Fruit fly (Drosophila melanogaster) whole organism, wandering third instar larva: ENCODE data around the gene Ccp84Ac.

Experiments
- CG32264 ChIP-seq: fragments of 200-800 bp; sonication (Bioruptor generic); optimal IDR thresholded peaks from 2 replicates; lab custom pipeline; 2016; ENCODE audit warnings: missing biosample characterization, missing genetic modification characterization
- CG9705 ChIP-seq: fragments of 200-800 bp; sonication (Bioruptor generic); optimal IDR thresholded peaks from 2 replicates; lab custom pipeline; 2018; ENCODE audit warnings: missing biosample characterization, mild to moderate bottlenecking, missing genetic modification characterization
- CrebA ChIP-seq: fragments of 200-800 bp; sonication (Bioruptor generic); optimal IDR thresholded peaks from 2 replicates; lab custom pipeline; 2016; ENCODE audit warnings: missing biosample characterization, mild to moderate bottlenecking, missing genetic modification characterization, borderline replicate concordance
- Dfd ChIP-seq: fragments of >200 bp; optimal IDR thresholded peaks from 2 replicates; lab custom pipeline; 2017; ENCODE audit warnings: missing biosample characterization, missing genetic modification characterization
- Dif ChIP-seq: fragments of 200-275, 200-300 bp; sonication (Bioruptor generic); optimal IDR thresholded peaks from 2 replicates; lab custom pipeline; 2018; ENCODE audit warnings: missing biosample characterization, missing genetic modification characterization; ENCODE audit not compliant: partially characterized antibody
- GATAd ChIP-seq: sonication (Bioruptor generic); optimal IDR thresholded peaks from 2 replicates; lab custom pipeline; 2016; ENCODE audit warnings: missing biosample characterization, missing genetic modification characterization
- HLH106 ChIP-seq: fragments of 200-800 bp; optimal IDR thresholded peaks from 3 replicates; lab custom pipeline; 2019; ENCODE audit warnings: missing biosample characterization, mild to moderate bottlenecking, missing genetic modification characterization, moderate library complexity
- Hr83 ChIP-seq: fragments of 200-300 bp; sonication (Bioruptor generic); optimal IDR thresholded peaks from 2 replicates; lab custom pipeline; 2016; ENCODE audit warnings: missing biosample characterization, mild to moderate bottlenecking, missing genetic modification characterization, moderate library complexity; ENCODE audit not compliant: poor library complexity, severe bottlenecking
- Jra ChIP-seq: sonication (Bioruptor generic); optimal IDR thresholded peaks from 2 replicates; lab custom pipeline; 2016; ENCODE audit warnings: missing biosample characterization, missing genetic modification characterization
- Myc ChIP-seq: fragments of >200 bp; optimal IDR thresholded peaks from 2 replicates; lab custom pipeline; 2017
- N ChIP-seq: fragments of >200 bp; optimal IDR thresholded peaks from 2 replicates; lab custom pipeline; 2018; ENCODE audit warnings: missing biosample characterization, missing external identifiers, missing genetic modification characterization
- OdsH ChIP-seq: fragments of 200-800 bp; sonication (Bioruptor generic); optimal IDR thresholded peaks from 2 replicates; lab custom pipeline; 2016; ENCODE audit warnings: missing biosample characterization, mild to moderate bottlenecking, missing genetic modification characterization
- Rel ChIP-seq, 2 experiments: fragments of 200-800 bp; sonication (Bioruptor generic) in 1 of 2; optimal IDR thresholded peaks; 2 replicates in 1 of 2; 3 replicates in 1 of 2; lab custom pipeline; 2016 to 2019; ENCODE audit warnings: mild to moderate bottlenecking in 2 of 2, missing biosample characterization in 2 of 2, missing genetic modification characterization in 2 of 2, moderate library complexity in 1 of 2
- Sp1 ChIP-seq: fragments of 200-800 bp; sonication (Bioruptor generic); optimal IDR thresholded peaks from 3 replicates; lab custom pipeline; 2019; ENCODE audit warnings: missing biosample characterization, mild to moderate bottlenecking, missing genetic modification characterization, moderate library complexity
- Vsx2 ChIP-seq: fragments of 200-300, 225-300 bp; sonication (Bioruptor generic); optimal IDR thresholded peaks from 2 replicates; lab custom pipeline; 2018; ENCODE audit warnings: missing biosample characterization, missing genetic modification characterization; ENCODE audit not compliant: partially characterized antibody
- br ChIP-seq: fragments of 200-800 bp; sonication (Bioruptor generic); optimal IDR thresholded peaks from 2 replicates; lab custom pipeline; 2016; ENCODE audit warnings: missing biosample characterization, missing genetic modification characterization
- brk ChIP-seq: fragments of 200-800 bp; sonication (Bioruptor generic); optimal IDR thresholded peaks from 2 replicates; lab custom pipeline; 2016; ENCODE audit warnings: missing biosample characterization, mild to moderate bottlenecking, missing genetic modification characterization
- dl ChIP-seq, 2 experiments: fragments of 175-275, 200-275 bp in 1 of 2; fragments of 200-275 bp in 1 of 2; sonication (Bioruptor generic); optimal IDR thresholded peaks; lab custom pipeline; 2018; ENCODE audit warnings: mild to moderate bottlenecking in 2 of 2, missing biosample characterization in 2 of 2, missing genetic modification characterization in 2 of 2, moderate library complexity in 2 of 2; ENCODE audit not compliant: partially characterized antibody in 2 of 2, insufficient read depth in 1 of 2
- dmrt93B ChIP-seq: fragments of 200-800 bp; sonication (Bioruptor generic); optimal IDR thresholded peaks from 2 replicates; lab custom pipeline; 2018; ENCODE audit warnings: missing biosample characterization, mild to moderate bottlenecking, missing genetic modification characterization
- dsf ChIP-seq: sonication (Bioruptor generic); optimal IDR thresholded peaks from 2 replicates; lab custom pipeline; 2016; ENCODE audit warnings: missing biosample characterization, missing genetic modification characterization, borderline replicate concordance
- ey ChIP-seq: fragments of 200-800 bp; sonication (Bioruptor generic); optimal IDR thresholded peaks from 2 replicates; lab custom pipeline; 2016; ENCODE audit warnings: missing biosample characterization, missing genetic modification characterization
- foxo ChIP-seq, 2 experiments: fragments of 200-800 bp; sonication (Bioruptor generic); optimal IDR thresholded peaks; 2 replicates in 1 of 2; 3 replicates in 1 of 2; lab custom pipeline; 2016 to 2017; ENCODE audit warnings: missing biosample characterization in 2 of 2, missing genetic modification characterization in 2 of 2
- h ChIP-seq: fragments of 200-800 bp; sonication (Bioruptor generic); optimal IDR thresholded peaks from 3 replicates; lab custom pipeline; 2016; ENCODE audit warnings: missing biosample characterization, mild to moderate bottlenecking, missing genetic modification characterization
- jim ChIP-seq: fragments of 175-275, 200-325 bp; sonication (Bioruptor generic); optimal IDR thresholded peaks from 2 replicates; lab custom pipeline; 2016; ENCODE audit warnings: missing biosample characterization, mild to moderate bottlenecking, missing genetic modification characterization
- lola ChIP-seq: fragments of >200 bp; optimal IDR thresholded peaks from 2 replicates; lab custom pipeline; 2017; ENCODE audit warnings: missing biosample characterization, missing genetic modification characterization
- pan ChIP-seq: fragments of >200 bp; optimal IDR thresholded peaks from 2 replicates; lab custom pipeline; 2017
- psq ChIP-seq: fragments of 200-800 bp; sonication (Bioruptor generic); optimal IDR thresholded peaks from 3 replicates; lab custom pipeline; 2017; ENCODE audit warnings: missing biosample characterization, mild to moderate bottlenecking, missing genetic modification characterization, moderate library complexity
- sage ChIP-seq: fragments of 200-800 bp; sonication (Bioruptor generic); optimal IDR thresholded peaks from 2 replicates; lab custom pipeline; 2016; ENCODE audit warnings: missing biosample characterization, mild to moderate bottlenecking, missing genetic modification characterization
- sv ChIP-seq: fragments of 200-800 bp; sonication (Bioruptor generic); optimal IDR thresholded peaks from 3 replicates; lab custom pipeline; 2016; ENCODE audit warnings: missing biosample characterization, missing genetic modification characterization
- tai ChIP-seq: sonication (Bioruptor generic); optimal IDR thresholded peaks from 2 replicates; lab custom pipeline; 2016; ENCODE audit warnings: missing biosample characterization, missing genetic modification characterization

Ccp84Ac gene

DNA sequence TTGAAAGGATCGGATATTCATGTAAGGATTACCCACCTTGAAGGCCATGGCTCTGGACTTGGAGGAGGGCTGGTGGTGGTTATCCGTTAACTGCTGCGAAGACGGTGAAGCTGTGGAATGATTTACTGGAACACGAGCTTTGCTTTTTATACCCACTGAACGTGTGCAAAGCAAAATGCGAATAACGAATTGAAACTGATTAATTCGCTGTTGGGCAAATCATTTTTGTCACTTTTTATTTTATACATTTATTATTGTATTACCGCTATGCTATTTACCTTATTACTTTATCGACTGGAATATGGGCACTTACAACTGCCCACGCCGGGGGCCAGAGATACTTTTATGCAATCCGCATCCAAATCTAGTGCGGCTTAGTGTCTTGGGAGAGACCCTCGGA lies 5.9 kb downstream of the Ccp84Ac start, which contains the start of gene Ccp84Af:
Ccp84Af (minus strand) TSS at position 101 of the 400 bp plus-strand sequence.
- TF ChIP-seq psq (GFP tag; lab: Kevin White, UChicago) (no peak), GATAd (GFP tag; lab: Kevin White, UChicago) (no peak)

DNA sequence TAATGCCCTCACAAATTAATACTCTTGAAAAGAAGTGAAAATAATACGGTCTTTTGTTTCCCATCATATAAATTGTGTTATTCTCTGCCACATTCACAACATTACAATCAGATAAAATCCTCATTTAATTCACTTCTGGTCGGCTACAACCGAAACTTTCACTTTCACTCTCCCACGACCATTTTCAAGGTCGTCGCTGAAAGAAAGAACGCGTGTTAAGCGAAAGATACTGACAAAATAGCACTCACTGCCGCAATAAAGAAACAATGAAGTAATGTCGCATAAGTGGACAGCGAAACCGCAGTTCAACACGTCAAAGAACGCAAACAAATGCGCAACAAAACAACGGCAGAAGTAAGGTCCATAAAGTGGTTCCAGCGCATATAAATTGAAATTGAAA lies 7.9 kb downstream of the Ccp84Ac start:
- TF ChIP-seq tai (no peak), pan (no peak), h (no peak), dmrt93B (GFP tag; lab: Kevin White, UChicago) (no peak), psq (GFP tag; lab: Kevin White, UChicago) (no peak), CG9705 (GFP tag; lab: Kevin White, UChicago) (no peak), brk (GFP tag; lab: Kevin White, UChicago) (no peak), dl (GFP tag; optimal IDR thresholded peaks at IDR 0.05; lab: Kevin White, UChicago; ENCODE audit: insufficient read depth in 1 of 2, partially characterized antibody in 2 of 2) (no peak), foxo (GFP tag; optimal IDR thresholded peaks at IDR 0.05; lab: Kevin White, UChicago) (no peak), Vsx2 (GFP tag; lab: Kevin White, UChicago) (no peak), CrebA (GFP tag; lab: Kevin White, UChicago) (no peak), Myc (no peak), jim (GFP tag; lab: Kevin White, UChicago) (no peak)

dm6 chr3R:6687219-6687618 lies 8.9 kb downstream of the Ccp84Ac start:
- TF ChIP-seq Dfd (GFP tag; lab: Kevin White, UChicago) (peak; percentile 85), Hr83 (GFP tag; lab: Kevin White, UChicago) (no peak)

DNA sequence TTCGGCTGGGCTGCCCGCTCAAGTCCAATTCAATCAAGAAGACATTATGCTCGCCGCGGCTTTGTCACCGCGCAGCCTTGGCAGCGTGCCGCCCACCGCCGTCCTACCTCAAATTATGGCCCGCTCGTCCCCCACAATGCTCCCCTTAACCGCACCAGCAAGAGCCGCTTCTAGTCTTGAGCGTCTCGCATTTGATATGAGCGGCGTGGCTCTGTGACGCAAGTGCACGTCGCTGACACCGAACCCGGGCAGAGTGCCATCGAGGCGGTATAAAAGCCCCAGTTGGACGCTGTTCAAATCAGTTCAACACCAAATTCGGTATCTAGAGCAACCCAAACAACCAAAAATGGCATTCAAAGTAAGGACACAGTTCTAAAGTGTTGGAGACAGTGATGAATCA lies 9.6 kb downstream of the Ccp84Ac start, which contains the start of gene Ccp84Ag:
Ccp84Ag (plus strand) TSS at position 301 of the 400 bp plus-strand sequence.
- TF ChIP-seq HLH106 (tag; lab: Kevin White, UChicago) (no peak), pan (no peak), Jra (GFP tag; lab: Kevin White, UChicago) (no peak)

DNA sequence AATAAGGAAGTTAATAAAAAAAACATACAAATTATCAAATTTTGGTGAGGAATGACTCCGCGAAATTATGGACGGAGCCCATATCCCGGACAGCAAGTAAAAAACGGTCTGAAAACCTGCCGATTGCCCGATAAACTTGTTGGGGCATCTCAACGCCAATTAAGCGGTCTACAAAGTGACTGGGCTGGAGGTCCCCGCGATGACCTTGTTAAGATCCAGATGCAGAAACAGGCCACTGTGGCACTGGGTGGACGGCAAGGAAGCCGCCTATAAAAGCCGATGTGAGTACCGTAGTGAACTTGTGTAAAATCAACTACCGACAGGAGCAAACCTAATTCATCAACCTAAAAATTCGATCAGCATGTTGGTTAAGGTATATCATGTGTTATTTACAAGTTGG lies 11.9 kb downstream of the Ccp84Ac start, which contains the start of gene Edg84A:
Edg84A (plus strand) TSS at position 301 of the 400 bp plus-strand sequence.
- TF ChIP-seq sv = no peak
- TF ChIP-seq Hr83 (GFP tag; lab: Kevin White, UChicago) = no peak
- TF ChIP-seq ey (GFP tag; lab: Kevin White, UChicago) = no peak
- TF ChIP-seq Myc = no peak
- TF ChIP-seq dsf = no peak

DNA sequence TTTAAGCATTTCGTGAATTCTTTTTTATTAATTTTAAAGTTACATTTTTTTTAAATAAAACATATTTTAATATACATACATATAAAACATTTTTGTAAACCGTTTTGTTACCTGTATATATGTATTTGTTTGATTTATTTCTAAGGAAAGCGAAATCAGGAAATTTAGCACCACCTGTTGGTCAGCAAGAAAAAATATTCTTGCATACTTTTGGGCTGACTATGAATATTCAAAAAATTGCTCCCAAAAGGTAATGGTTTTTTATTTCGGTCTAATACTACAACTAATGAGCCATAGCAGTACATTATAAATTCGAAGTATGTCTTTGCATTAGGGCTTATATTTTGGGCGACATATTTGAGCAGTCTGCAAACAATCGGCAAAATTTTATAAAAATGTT lies 12.4 kb downstream of the Ccp84Ac start:
- TF ChIP-seq CG9705 (GFP tag; lab: Kevin White, UChicago) = no peak
- TF ChIP-seq Myc = peak; percentile 15
- no peak for TF ChIP-seq Dfd (GFP tag; lab: Kevin White, UChicago)
- no peak for TF ChIP-seq jim (GFP tag; lab: Kevin White, UChicago)
- no peak for TF ChIP-seq GATAd (GFP tag; lab: Kevin White, UChicago)
- TF ChIP-seq dmrt93B (GFP tag; lab: Kevin White, UChicago) = no peak
- TF ChIP-seq, all 38 proteins: peak for 1

dm6 chr3R:6683135-6683534 lies 12.9 kb downstream of the Ccp84Ac start:
- no peak for TF ChIP-seq foxo (GFP tag; optimal IDR thresholded peaks at IDR 0.05; lab: Kevin White, UChicago)
- TF ChIP-seq dmrt93B (GFP tag; lab: Kevin White, UChicago) = no peak
- TF ChIP-seq Hr83 (GFP tag; lab: Kevin White, UChicago) = no peak
- TF ChIP-seq Sp1 = no peak
- TF ChIP-seq Dif (GFP tag; lab: Kevin White, UChicago) = no peak
- TF ChIP-seq br (GFP tag; lab: Kevin White, UChicago) = no peak
- no peak for TF ChIP-seq psq (GFP tag; lab: Kevin White, UChicago)
- no peak for TF ChIP-seq OdsH (GFP tag; lab: Kevin White, UChicago)
- TF ChIP-seq tai = no peak
- no peak for TF ChIP-seq pan
- TF ChIP-seq N (GFP tag; lab: Kevin White, UChicago) = no peak
- no peak for TF ChIP-seq Rel (GFP tag; optimal IDR thresholded peaks at IDR 0.05; lab: Kevin White, UChicago)
- no peak for TF ChIP-seq Rel (tag; optimal IDR thresholded peaks at IDR 0.05; lab: Kevin White, UChicago)
- no peak for TF ChIP-seq GATAd (GFP tag; lab: Kevin White, UChicago)
- no peak for TF ChIP-seq CrebA (GFP tag; lab: Kevin White, UChicago)
- TF ChIP-seq sage (GFP tag; lab: Kevin White, UChicago) = no peak
- no peak for TF ChIP-seq lola (GFP tag; lab: Kevin White, UChicago)
- no peak for TF ChIP-seq h
- TF ChIP-seq dl (GFP tag; optimal IDR thresholded peaks at IDR 0.05; lab: Kevin White, UChicago; ENCODE audit: insufficient read depth in 1 of 2, partially characterized antibody in 2 of 2) = no peak
- TF ChIP-seq CG32264 (GFP tag; lab: Kevin White, UChicago) = no peak
- TF ChIP-seq Myc = no peak
- TF ChIP-seq, all 38 proteins: peak for 0
